Worm (Caenorhabditis elegans) whole organism, L3 larva: ENCODE measurements around the gene sre-34.

Source experiments
- ama-1 ChIP-seq: fragments of 150-350 bp; optimal IDR thresholded peaks from 2 replicates; lab custom pipeline; 2018
- elt-1 ChIP-seq: fragments of 150-350 bp; optimal IDR thresholded peaks from 2 replicates; lab custom pipeline; 2014; ENCODE audit warnings: missing biosample characterization, missing genetic modification characterization
- fkh-10 ChIP-seq: sonication (generic microtip); optimal IDR thresholded peaks from 2 replicates; lab custom pipeline; 2017; ENCODE audit warnings: missing biosample characterization, missing genetic modification reagents, missing genetic modification characterization
- fos-1 ChIP-seq: fragments of 150-350 bp; optimal IDR thresholded peaks from 2 replicates; lab custom pipeline; 2014; ENCODE audit warnings: missing biosample characterization, missing genetic modification characterization
- jun-1 ChIP-seq: fragments of 150-350 bp; optimal IDR thresholded peaks from 2 replicates; lab custom pipeline; 2014; ENCODE audit warnings: missing biosample characterization, missing genetic modification reagents, missing genetic modification characterization
- lin-15B ChIP-seq: fragments of 150-350 bp; optimal IDR thresholded peaks from 2 replicates; lab custom pipeline; 2014; ENCODE audit warnings: missing biosample characterization, missing genetic modification characterization
- lin-39 ChIP-seq: fragments of 150-350 bp; optimal IDR thresholded peaks from 2 replicates; lab custom pipeline; 2018; ENCODE audit warnings: missing biosample characterization, missing genetic modification reagents, missing genetic modification characterization
- nhr-237 ChIP-seq: fragments of 150-350 bp; optimal IDR thresholded peaks from 2 replicates; lab custom pipeline; 2014; ENCODE audit warnings: missing biosample characterization, missing genetic modification characterization
- pqm-1 ChIP-seq: fragments of 150-350 bp; optimal IDR thresholded peaks from 2 replicates; lab custom pipeline; 2017; ENCODE audit warnings: missing biosample characterization, missing genetic modification characterization, inconsistent platforms
- skn-1 ChIP-seq: fragments of 150-350 bp; optimal IDR thresholded peaks from 2 replicates; lab custom pipeline; 2014; ENCODE audit warnings: missing biosample characterization, missing genetic modification characterization
- ztf-11 ChIP-seq: fragments of 150-350 bp; optimal IDR thresholded peaks from 2 replicates; lab custom pipeline; 2014; ENCODE audit warnings: missing biosample characterization, missing genetic modification characterization

ce11 chrII:12436717-12437116 is 13.2 kb upstream of the sre-34 start:
- no peak for TF ChIP-seq ama-1 (lab: Kevin White, UChicago)
- no peak for TF ChIP-seq jun-1 (tag; lab: Kevin White, UChicago)
- TF ChIP-seq skn-1 (tag; lab: Kevin White, UChicago): no peak
- TF ChIP-seq lin-15B (tag; lab: Kevin White, UChicago): no peak
- no peak for TF ChIP-seq lin-39 (tag; lab: Kevin White, UChicago)
- TF ChIP-seq pqm-1 (tag; lab: Kevin White, UChicago): no peak
- TF ChIP-seq fos-1 (tag; lab: Kevin White, UChicago): no peak
- TF ChIP-seq ztf-11: no peak
- TF ChIP-seq elt-1: no peak
- TF ChIP-seq fkh-10 (GFP tag; lab: Kevin White, UChicago): no peak
- TF ChIP-seq nhr-237: no peak
